Fruit fly (Drosophila melanogaster): ENCODE results near the gene hoe2.

DNA sequence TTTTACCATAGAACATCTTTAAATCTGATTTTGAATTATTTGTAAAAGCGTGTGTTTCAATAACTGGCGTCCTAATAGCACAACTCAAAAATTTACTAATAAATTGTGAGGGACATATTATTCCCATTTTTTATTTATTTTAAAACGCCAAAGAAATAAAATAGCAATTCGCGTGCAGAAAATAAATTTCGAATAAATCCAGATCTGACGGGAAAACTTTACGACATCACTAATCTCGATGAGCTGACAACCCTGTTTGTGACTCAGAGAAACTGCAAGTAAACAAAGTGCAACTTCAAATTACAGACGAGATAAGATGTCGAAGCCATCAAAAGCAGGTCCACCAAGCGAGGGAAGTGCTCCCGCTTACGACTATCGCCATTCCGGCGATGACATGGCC lies 29.2 kb upstream of the hoe2 start, which contains the start of gene CG34125:
- TF ChIP-seq bab1 (GFP tag; optimal IDR thresholded peaks at IDR 0.05) (peak; percentile 13), Clk (GFP tag; optimal IDR thresholded peaks at IDR 0.05) (peak; percentile 2), cnc (optimal IDR thresholded peaks at IDR 0.05) (no peak), CG11617 (GFP tag; optimal IDR thresholded peaks at IDR 0.05) (peak; percentile 52), CG7101 (tag; optimal IDR thresholded peaks at IDR 0.05) (peak; percentile 27), CG12768 (GFP tag; optimal IDR thresholded peaks at IDR 0.05) (peak; percentile 53)
